Worm (Caenorhabditis elegans) whole organism, L1 larva: ENCODE measurements around the gene his-8.
A peak's percentile ranks its signal among the peaks of the same experiment; 100 is the strongest.

Source experiments
- aly-2 ChIP-seq: fragments of 150-350 bp; optimal IDR thresholded peaks from 2 replicates; lab custom pipeline; 2014; ENCODE audit warnings: missing biosample characterization, missing genetic modification characterization
- elt-3 ChIP-seq, 6 experiments: fragments of 150-350 bp in 1 of 6; sonication (generic microtip); optimal IDR thresholded peaks; 2 replicates each; lab custom pipeline; 2017 to 2018; ENCODE audit warnings: missing biosample characterization in 6 of 6, missing genetic modification characterization in 6 of 6, inconsistent platforms in 1 of 6
- jun-1 ChIP-seq: fragments of 150-350 bp; optimal IDR thresholded peaks from 2 replicates; lab custom pipeline; 2014; ENCODE audit warnings: missing biosample characterization, missing genetic modification reagents, missing genetic modification characterization
- lsy-2 ChIP-seq, 2 experiments: fragments of 150-350 bp; optimal IDR thresholded peaks; 2 replicates each; lab custom pipeline; 2014; ENCODE audit warnings: missing biosample characterization in 2 of 2, missing genetic modification characterization in 2 of 2
- mdl-1 ChIP-seq, 2 experiments: fragments of 150-350 bp; optimal IDR thresholded peaks; 2 replicates each; lab custom pipeline; 2014 to 2017; ENCODE audit warnings: missing biosample characterization in 2 of 2, missing genetic modification characterization in 2 of 2, inconsistent platforms in 1 of 2
- nhr-237 ChIP-seq: fragments of 150-350 bp; optimal IDR thresholded peaks from 2 replicates; lab custom pipeline; 2014; ENCODE audit warnings: missing biosample characterization, missing genetic modification characterization
- nhr-76 ChIP-seq: sonication (generic microtip); optimal IDR thresholded peaks from 2 replicates; lab custom pipeline; 2017; ENCODE audit warnings: missing biosample characterization, missing genetic modification characterization
- unc-130 ChIP-seq: fragments of 150-350 bp; optimal IDR thresholded peaks from 2 replicates; lab custom pipeline; 2017; ENCODE audit warnings: missing biosample characterization, missing genetic modification characterization, inconsistent platforms
- ztf-11 ChIP-seq, 2 experiments: sonication (generic microtip); optimal IDR thresholded peaks; 2 replicates each; lab custom pipeline; 2016 to 2017; ENCODE audit warnings: missing genetic modification characterization in 2 of 2, missing biosample characterization in 1 of 2, missing compliant biosample characterization in 1 of 2

DNA sequence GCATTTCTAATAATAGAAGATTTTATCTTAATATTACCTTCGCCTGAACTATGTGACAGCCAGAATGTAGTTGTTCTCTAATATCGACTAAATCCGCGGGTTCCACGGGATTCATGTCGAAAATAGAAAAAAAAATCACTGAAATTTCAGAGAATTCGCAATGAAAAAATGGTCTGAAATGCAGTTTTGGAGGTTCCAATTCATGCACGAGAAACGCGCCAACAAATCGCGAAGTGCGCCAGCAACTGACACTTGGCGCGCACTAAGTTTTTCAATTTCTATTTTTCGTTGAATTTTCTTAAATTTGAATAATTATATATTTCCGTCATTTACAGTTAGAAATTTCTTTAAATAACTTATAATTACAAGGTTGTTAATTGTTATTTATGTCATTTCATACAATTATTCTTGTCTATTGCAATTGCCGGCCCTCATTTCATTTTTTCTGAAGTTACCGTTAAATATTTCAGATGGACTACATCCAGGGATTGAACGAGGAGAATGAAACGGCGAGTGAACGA is 37.0 kb upstream of the his-8 start, which contains the start of the genes F25G6.9 and symk-1:
- TF ChIP-seq elt-3 (tag; optimal IDR thresholded peaks at IDR 0.05; lab: Kevin White, UChicago), result peak in 2 of 6 experiments; percentile 13 to 17
- peak; percentile 56 for TF ChIP-seq aly-2
- TF ChIP-seq mdl-1 (tag; optimal IDR thresholded peaks at IDR 0.05; lab: Kevin White, UChicago), result peak in 1 of 2 experiments; percentile 37
- peak in 1 of 2 experiments; percentile 41 for TF ChIP-seq ztf-11 (tag; optimal IDR thresholded peaks at IDR 0.05; lab: Kevin White, UChicago)
- TF ChIP-seq nhr-76, result no peak
- peak; percentile 12 for TF ChIP-seq unc-130
- peak; percentile 72 to 82 for TF ChIP-seq lsy-2 (tag; optimal IDR thresholded peaks at IDR 0.05; lab: Kevin White, UChicago)
- TF ChIP-seq jun-1 (tag; lab: Kevin White, UChicago), result no peak
- no peak for TF ChIP-seq nhr-237 (tag; lab: Kevin White, UChicago)
